Worm (Caenorhabditis elegans) whole organism, young adult: ENCODE data around the gene mfsd-11.

Experiments used
- F33H1.4 ChIP-seq: fragments of 200-800 bp; sonication (Bioruptor generic); IDR thresholded peaks from 2 replicates; pipeline ENCODE4 v1.3.6; 2022; ENCODE audit warnings: missing genetic modification reagents, missing genetic modification characterization, missing compliant biosample characterization
- F49E8.2 ChIP-seq: sonication (generic microtip); optimal IDR thresholded peaks from 3 replicates; lab custom pipeline; 2017; ENCODE audit warnings: missing genetic modification characterization, mild to moderate bottlenecking, missing compliant biosample characterization, antibody characterized with exemption, moderate library complexity; ENCODE audit not compliant: insufficient read depth
- F55B11.4 ChIP-seq: sonication (generic microtip); optimal IDR thresholded peaks from 2 replicates; lab custom pipeline; 2016; ENCODE audit warnings: missing compliant biosample characterization, missing genetic modification characterization, borderline replicate concordance; ENCODE audit not compliant: insufficient read depth
- Y56A3A.18 ChIP-seq: fragments of 200-800 bp; sonication (Bioruptor generic); IDR thresholded peaks from 2 replicates; pipeline ENCODE4 v1.3.6; 2022; ENCODE audit warnings: missing genetic modification reagents, missing genetic modification characterization, missing compliant biosample characterization
- dpl-1 ChIP-seq: fragments of 150-350 bp; optimal IDR thresholded peaks from 2 replicates; lab custom pipeline; 2014; ENCODE audit warnings: missing biosample characterization, missing genetic modification reagents, missing genetic modification characterization
- egl-18 ChIP-seq: fragments of 200-800 bp; sonication (Bioruptor generic); IDR thresholded peaks from 2 replicates; pipeline ENCODE4 v1.3.6; 2022; ENCODE audit warnings: missing genetic modification reagents, missing genetic modification characterization, missing compliant biosample characterization
- lin-26 ChIP-seq: fragments of 200-800 bp; sonication (Bioruptor generic); IDR thresholded peaks from 2 replicates; pipeline ENCODE4 v1.3.6; 2022; ENCODE audit warnings: missing genetic modification reagents, missing genetic modification characterization, missing compliant biosample characterization
- nhr-179 ChIP-seq: sonication (generic microtip); optimal IDR thresholded peaks from 2 replicates; lab custom pipeline; 2016; ENCODE audit warnings: mild to moderate bottlenecking, missing genetic modification characterization, missing compliant biosample characterization
- sea-2 ChIP-seq: fragments of 200-800 bp; sonication (Bioruptor generic); IDR thresholded peaks from 2 replicates; pipeline ENCODE4 v1.3.6; 2022; ENCODE audit warnings: missing genetic modification characterization, missing compliant biosample characterization
- snpc-4 ChIP-seq, 5 experiments: fragments of 150-350 bp in 1 of 5; sonication (generic microtip) in 4 of 5; optimal IDR thresholded peaks; 2 replicates each; lab custom pipeline; 2014 to 2018; ENCODE audit warnings: missing genetic modification characterization in 5 of 5, missing biosample characterization in 3 of 5, antibody characterized with exemption in 2 of 5, mild to moderate bottlenecking in 2 of 5, missing compliant biosample characterization in 2 of 5, missing genotype in 2 of 5, moderate library complexity in 2 of 5, missing genetic modification reagents in 1 of 5
- sptf-2 ChIP-seq: fragments of 200-800 bp; sonication (Bioruptor generic); optimal IDR thresholded peaks from 2 replicates; lab custom pipeline; 2018; ENCODE audit warnings: mild to moderate bottlenecking, missing genetic modification characterization, missing compliant biosample characterization
- tbx-9 ChIP-seq: sonication (generic microtip); optimal IDR thresholded peaks from 2 replicates; lab custom pipeline; 2016; ENCODE audit warnings: borderline replicate concordance, missing genetic modification characterization, inconsistent platforms, missing compliant biosample characterization
- unc-62 ChIP-seq: fragments of 150-350 bp; optimal IDR thresholded peaks from 2 replicates; lab custom pipeline; 2014; ENCODE audit warnings: missing biosample characterization, missing genetic modification reagents, missing genetic modification characterization

- no peak for TF ChIP-seq F49E8.2 (tag; lab: Kevin White, UChicago)
- TF ChIP-seq sptf-2 (GFP tag; lab: Kevin White, UChicago): no peak
- TF ChIP-seq tbx-9 (tag; lab: Kevin White, UChicago): no peak
- no peak for TF ChIP-seq F55B11.4 (tag; lab: Kevin White, UChicago)
- TF ChIP-seq sea-2: no peak
- no peak for TF ChIP-seq snpc-4 (GFP tag; optimal IDR thresholded peaks at IDR 0.05; lab: Kevin White, UChicago)
- TF ChIP-seq snpc-4 (tag; optimal IDR thresholded peaks at IDR 0.05; lab: Kevin White, UChicago): no peak
- no peak for TF ChIP-seq lin-26 (GFP tag; lab: Robert Waterston, UW)
- no peak for TF ChIP-seq Y56A3A.18 (GFP tag; lab: Robert Waterston, UW)
- no peak for TF ChIP-seq egl-18
- no peak for TF ChIP-seq F33H1.4 (GFP tag; lab: Robert Waterston, UW)
- no peak for TF ChIP-seq unc-62
- no peak for TF ChIP-seq nhr-179 (tag; lab: Kevin White, UChicago)
- TF ChIP-seq dpl-1 (GFP tag; lab: Kevin White, UChicago): no peak
These were observed 39.9 kb downstream of the mfsd-11 start, which contains the start of gene lgc-15 for ce11 chrX:12114024-12114423.
